Worm (Caenorhabditis elegans): Measurements from ENCODE around the gene cut-1.

cut-1 gene

ce11 chrII:11224045-11224481, 44.9 kb upstream of the cut-1 start (continued):
- TF ChIP-seq nhr-85 (tag) = peak; percentile 91
- TF ChIP-seq egl-27 (tag; optimal IDR thresholded peaks at IDR 0.05) = no peak
- peak; percentile 77 for TF ChIP-seq nhr-77 (tag; optimal IDR thresholded peaks at IDR 0.05)
- peak; percentile 16 for TF ChIP-seq nhr-11 (tag; optimal IDR thresholded peaks at IDR 0.05)
- no peak for TF ChIP-seq unc-30 (tag; optimal IDR thresholded peaks at IDR 0.05)
- TF ChIP-seq unc-86 (tag; optimal IDR thresholded peaks at IDR 0.05) = peak; percentile 50
- no peak for TF ChIP-seq pag-3 (tag; optimal IDR thresholded peaks at IDR 0.05; ENCODE audit: borderline replicate concordance, insufficient read depth)
- TF ChIP-seq isw-1 (GFP tag; IDR thresholded peaks at IDR 0.05) = peak; percentile 31; the same call in 1 of the 2 replicates
- no peak for TF ChIP-seq nhr-76 (tag; optimal IDR thresholded peaks at IDR 0.05)
- peak; percentile 99 for TF ChIP-seq snpc-4 (tag; optimal IDR thresholded peaks at IDR 0.05)
- TF ChIP-seq alr-1 (tag; optimal IDR thresholded peaks at IDR 0.05; ENCODE audit: borderline replicate concordance) = no peak
- no peak for TF ChIP-seq tlp-1 (tag; optimal IDR thresholded peaks at IDR 0.05)
- no peak for TF ChIP-seq ceh-63 (GFP tag; optimal IDR thresholded peaks at IDR 0.05)
- TF ChIP-seq jun-1 (tag; optimal IDR thresholded peaks at IDR 0.05) = peak; percentile 40
- TF ChIP-seq zip-4 (GFP tag; optimal IDR thresholded peaks at IDR 0.05) = peak; percentile 45
- TF ChIP-seq nhr-47 (tag; optimal IDR thresholded peaks at IDR 0.05) = peak; percentile 91
- TF ChIP-seq C16A3.4 (tag; optimal IDR thresholded peaks at IDR 0.05) = no peak
- TF ChIP-seq grh-1 (GFP tag; IDR thresholded peaks at IDR 0.05) = peak; percentile 69
- TF ChIP-seq fkh-10 (GFP tag; optimal IDR thresholded peaks at IDR 0.05) = peak; percentile 53
- peak; percentile 52 for TF ChIP-seq lin-13 (GFP tag; optimal IDR thresholded peaks at IDR 0.05)
- TF ChIP-seq C04F5.9 (tag; optimal IDR thresholded peaks at IDR 0.05) = peak; percentile 39
- no peak for TF ChIP-seq lir-3 (tag; optimal IDR thresholded peaks at IDR 0.05; ENCODE audit: poor library complexity)
- peak; percentile 47 to 73 for TF ChIP-seq lin-35 (GFP tag; optimal IDR thresholded peaks at IDR 0.05)
- TF ChIP-seq ztf-4 (tag; optimal IDR thresholded peaks at IDR 0.05) = peak; percentile 16
- TF ChIP-seq nhr-84 (tag; optimal IDR thresholded peaks at IDR 0.05) = no peak
- no peak for TF ChIP-seq ztf-11 (tag; optimal IDR thresholded peaks at IDR 0.05)
- peak; percentile 77 for TF ChIP-seq nhr-20 (tag; optimal IDR thresholded peaks at IDR 0.05)
- no peak for TF ChIP-seq vab-15 (tag; optimal IDR thresholded peaks at IDR 0.05)
- TF ChIP-seq ces-1 (GFP tag; optimal IDR thresholded peaks at IDR 0.05) = no peak
- TF ChIP-seq elt-3 (tag; optimal IDR thresholded peaks at IDR 0.05) = peak in 4 of 6 experiments; percentile 9 to 82 (median 46)
- peak; percentile 88 for TF ChIP-seq nhr-19 (GFP tag; conservative IDR thresholded peaks at IDR 0.05)
- TF ChIP-seq irx-1 (tag; optimal IDR thresholded peaks at IDR 0.05) = peak; percentile 68
- TF ChIP-seq mep-1 (tag; optimal IDR thresholded peaks at IDR 0.05) = peak; percentile 27
- peak; percentile 81 for TF ChIP-seq lin-14 (GFP tag; optimal IDR thresholded peaks at IDR 0.05)
- no peak for TF ChIP-seq hlh-4 (tag; optimal IDR thresholded peaks at IDR 0.05)
- TF ChIP-seq mef-2 (tag; optimal IDR thresholded peaks at IDR 0.05) = no peak
- TF ChIP-seq hlh-17 (GFP tag; optimal IDR thresholded peaks at IDR 0.05; ENCODE audit: borderline replicate concordance) = no peak
- peak; percentile 11 for TF ChIP-seq aha-1 (tag; optimal IDR thresholded peaks at IDR 0.05)
- TF ChIP-seq C34B4.2 (tag; optimal IDR thresholded peaks at IDR 0.05) = no peak
- peak; percentile 88 for TF ChIP-seq nhr-71 (tag; optimal IDR thresholded peaks at IDR 0.05)
- TF ChIP-seq ama-1 (optimal IDR thresholded peaks at IDR 0.05) = peak; percentile 96
- TF ChIP-seq snu-23 (GFP tag; optimal IDR thresholded peaks at IDR 0.05) = peak; percentile 82
- TF ChIP-seq rnt-1 (tag; optimal IDR thresholded peaks at IDR 0.05) = peak; percentile 93
- TF ChIP-seq ceh-90 (tag; optimal IDR thresholded peaks at IDR 0.05) = no peak
- TF ChIP-seq ets-5 (GFP tag; IDR thresholded peaks at IDR 0.05) = no peak
- TF ChIP-seq ceh-8 (GFP tag; optimal IDR thresholded peaks at IDR 0.05) = no peak
- TF ChIP-seq swsn-7 (tag; optimal IDR thresholded peaks at IDR 0.05) = peak; percentile 77
- TF ChIP-seq F16B12.6 (tag; optimal IDR thresholded peaks at IDR 0.05) = no peak
